Fruit fly (Drosophila melanogaster) whole organism, embryonic: Measurements from ENCODE around the gene obst-B.
A peak's percentile ranks its signal among the peaks of the same experiment; 100 is the strongest.

Experiments
- Aef1 ChIP-seq: fragments of 200-800 bp; sonication (Bioruptor generic); IDR thresholded peaks from 3 replicates; pipeline ENCODE4 v1.3.6; 2022; ENCODE audit warnings: missing biosample characterization, missing genetic modification characterization
- Atf6 ChIP-seq: fragments of 200-800 bp; sonication (Bioruptor generic); IDR thresholded peaks from 2 replicates; pipeline ENCODE4 v1.3.6; 2022; ENCODE audit warnings: missing biosample characterization, missing genetic modification characterization
- CG10462 ChIP-seq: fragments of 200-800 bp; sonication (Bioruptor generic); optimal IDR thresholded peaks from 2 replicates; lab custom pipeline; 2016; ENCODE audit warnings: missing biosample characterization, missing genetic modification characterization
- CG10543 ChIP-seq: fragments of 200-800 bp; sonication (Bioruptor generic); optimal IDR thresholded peaks from 3 replicates; lab custom pipeline; 2017; ENCODE audit warnings: missing biosample characterization, mild to moderate bottlenecking, missing genetic modification characterization, moderate library complexity
- CG10979 ChIP-seq: fragments of 200-800 bp; sonication (Bioruptor generic); optimal IDR thresholded peaks from 2 replicates; lab custom pipeline; 2018; ENCODE audit warnings: missing biosample characterization, mild to moderate bottlenecking, missing genetic modification characterization, moderate library complexity
- CG13296 ChIP-seq: fragments of 200-800 bp; sonication (Bioruptor generic); optimal IDR thresholded peaks from 3 replicates; lab custom pipeline; 2018; ENCODE audit warnings: missing biosample characterization, mild to moderate bottlenecking, missing genetic modification characterization
- CG14441 ChIP-seq: fragments of 200-800 bp; sonication (Bioruptor generic); IDR thresholded peaks from 2 replicates; pipeline ENCODE4 v1.3.6; 2022; ENCODE audit warnings: missing biosample characterization, missing genetic modification characterization
- CG14710 ChIP-seq: fragments of 200-800 bp; sonication (Bioruptor generic); optimal IDR thresholded peaks from 3 replicates; lab custom pipeline; 2019; ENCODE audit warnings: missing biosample characterization, mild to moderate bottlenecking, missing genetic modification characterization, moderate library complexity
- CG16815 ChIP-seq: fragments of 200-800 bp; sonication (Bioruptor generic); optimal IDR thresholded peaks from 3 replicates; lab custom pipeline; 2017; ENCODE audit warnings: missing biosample characterization, mild to moderate bottlenecking, missing genetic modification characterization
- CG17186 ChIP-seq: fragments of 200-800 bp; sonication (Bioruptor generic); optimal IDR thresholded peaks from 3 replicates; lab custom pipeline; 2017; ENCODE audit warnings: missing biosample characterization, missing genetic modification reagents, missing genetic modification characterization
- CG18011 ChIP-seq: fragments of 200-800 bp; sonication (Bioruptor generic); optimal IDR thresholded peaks from 2 replicates; lab custom pipeline; 2017; ENCODE audit warnings: missing biosample characterization, missing genetic modification characterization, mild to moderate bottlenecking, moderate library complexity, missing genotype
- CG18619 ChIP-seq: fragments of 200-800 bp; sonication (Bioruptor generic); optimal IDR thresholded peaks from 3 replicates; lab custom pipeline; 2017; ENCODE audit warnings: missing biosample characterization, mild to moderate bottlenecking, missing genetic modification characterization
- CG2199 ChIP-seq: fragments of 200-800 bp; sonication (Bioruptor generic); IDR thresholded peaks from 3 replicates; pipeline ENCODE4 v1.3.6; 2022; ENCODE audit warnings: missing biosample characterization, missing genetic modification characterization
- CG30431 ChIP-seq: fragments of 200-800 bp; sonication (Bioruptor generic); optimal IDR thresholded peaks from 2 replicates; lab custom pipeline; 2017; ENCODE audit warnings: missing biosample characterization, missing genetic modification characterization
- CG3995 ChIP-seq: fragments of 200-800 bp; sonication (Bioruptor generic); optimal IDR thresholded peaks from 3 replicates; lab custom pipeline; 2016; ENCODE audit warnings: missing biosample characterization, missing genetic modification characterization
- CG4730 ChIP-seq: fragments of 200-800 bp; sonication (Bioruptor generic); IDR thresholded peaks from 2 replicates; pipeline ENCODE4 v1.3.6; 2022; ENCODE audit warnings: missing biosample characterization, missing genetic modification characterization
- CG6272 ChIP-seq: fragments of 200-800 bp; sonication (Bioruptor generic); IDR thresholded peaks from 2 replicates; pipeline ENCODE4 v1.3.6; 2022; ENCODE audit warnings: missing biosample characterization, missing genetic modification characterization
- CG8089 ChIP-seq: fragments of 200-800 bp; sonication (Bioruptor generic); optimal IDR thresholded peaks from 3 replicates; lab custom pipeline; 2016; ENCODE audit warnings: missing biosample characterization, missing genetic modification characterization
- CoRest ChIP-seq: fragments of 200-800 bp; sonication (Bioruptor generic); optimal IDR thresholded peaks from 3 replicates; lab custom pipeline; 2018; ENCODE audit warnings: missing biosample characterization, mild to moderate bottlenecking, missing genetic modification characterization, moderate library complexity
- Dp ChIP-seq: fragments of 200-800 bp; sonication (Bioruptor generic); optimal IDR thresholded peaks from 2 replicates; lab custom pipeline; 2018; ENCODE audit warnings: missing biosample characterization, mild to moderate bottlenecking, missing genetic modification characterization, moderate library complexity
- Fer2 ChIP-seq: fragments of 200-800 bp; sonication (Bioruptor generic); optimal IDR thresholded peaks from 2 replicates; lab custom pipeline; 2018; ENCODE audit warnings: missing biosample characterization, mild to moderate bottlenecking, missing genetic modification characterization, moderate library complexity
- HLHmδ ChIP-seq: fragments of 200-800 bp; sonication (Bioruptor generic); optimal IDR thresholded peaks from 2 replicates; lab custom pipeline; 2018; ENCODE audit warnings: missing biosample characterization, mild to moderate bottlenecking, missing genetic modification characterization, moderate library complexity
- Hr3 ChIP-seq: fragments of 200-800 bp; sonication (Bioruptor generic); optimal IDR thresholded peaks from 3 replicates; lab custom pipeline; 2016; ENCODE audit warnings: missing biosample characterization, missing genetic modification characterization
- Hr51 ChIP-seq, 2 experiments: fragments of 200-800 bp; sonication (Bioruptor generic); optimal IDR thresholded peaks; 2 replicates in 1 of 2; 3 replicates in 1 of 2; lab custom pipeline; 2016 to 2018; ENCODE audit warnings: missing biosample characterization in 2 of 2, missing genetic modification characterization in 2 of 2, mild to moderate bottlenecking in 1 of 2, moderate library complexity in 1 of 2
- Meics ChIP-seq: fragments of 200-800 bp; sonication (Bioruptor generic); optimal IDR thresholded peaks from 2 replicates; lab custom pipeline; 2017; ENCODE audit warnings: missing biosample characterization, mild to moderate bottlenecking, missing genetic modification characterization
- Nf-YC ChIP-seq: fragments of 200-800 bp; optimal IDR thresholded peaks from 3 replicates; lab custom pipeline; 2019; ENCODE audit warnings: missing biosample characterization, mild to moderate bottlenecking, missing genetic modification characterization, moderate library complexity
- Ptx1 ChIP-seq: fragments of 200-800 bp; sonication (Bioruptor generic); IDR thresholded peaks from 2 replicates; pipeline ENCODE4 v1.3.6; 2022; ENCODE audit warnings: missing biosample characterization, missing genetic modification characterization
- Sry-δ ChIP-seq: fragments of 200-800 bp; sonication (Bioruptor generic); optimal IDR thresholded peaks from 2 replicates; lab custom pipeline; 2016; ENCODE audit warnings: missing biosample characterization, missing genetic modification characterization
- ab ChIP-seq: fragments of 200-800 bp; sonication (Bioruptor generic); optimal IDR thresholded peaks from 2 replicates; lab custom pipeline; 2016; ENCODE audit warnings: missing biosample characterization, missing genetic modification characterization
- chinmo ChIP-seq: fragments of 200-800 bp; sonication (Bioruptor generic); IDR thresholded peaks from 4 replicates; pipeline ENCODE4 v1.3.6; 2022; ENCODE audit warnings: missing biosample characterization, missing genetic modification characterization; ENCODE audit not compliant: partially characterized antibody
- chm ChIP-seq: fragments of 200-800 bp; sonication (Bioruptor generic); IDR thresholded peaks from 2 replicates; pipeline ENCODE4 v1.3.6; 2022; ENCODE audit warnings: missing biosample characterization, missing genetic modification characterization
- cwo ChIP-seq: fragments of 200-800 bp; sonication (Bioruptor generic); optimal IDR thresholded peaks from 3 replicates; lab custom pipeline; 2017; ENCODE audit warnings: missing biosample characterization, missing genetic modification characterization, mild to moderate bottlenecking, moderate library complexity, missing genetic modification reagents
- dan ChIP-seq: fragments of 200-800 bp; sonication (Bioruptor generic); IDR thresholded peaks from 2 replicates; pipeline ENCODE4 v1.3.6; 2022; ENCODE audit warnings: missing biosample characterization, missing genetic modification characterization
- esg ChIP-seq: fragments of 200-800 bp; sonication (Bioruptor generic); conservative IDR thresholded peaks from 2 replicates; pipeline ENCODE4 v1.3.6; 2022; ENCODE audit warnings: missing biosample characterization, missing genetic modification characterization
- fd96Cb ChIP-seq: fragments of 200-800 bp; sonication (Bioruptor generic); optimal IDR thresholded peaks from 2 replicates; lab custom pipeline; 2018; ENCODE audit warnings: missing biosample characterization, mild to moderate bottlenecking, missing genetic modification characterization, moderate library complexity
- gcm2 ChIP-seq: fragments of 200-800 bp; sonication (Bioruptor generic); optimal IDR thresholded peaks from 2 replicates; lab custom pipeline; 2016; ENCODE audit warnings: missing biosample characterization, missing genetic modification characterization
- gro ChIP-seq: fragments of 200-800 bp; sonication (Bioruptor generic); optimal IDR thresholded peaks from 2 replicates; lab custom pipeline; 2016; ENCODE audit warnings: missing biosample characterization, missing genetic modification characterization
- hbn ChIP-seq: fragments of 200-800 bp; sonication (Bioruptor generic); IDR thresholded peaks from 2 replicates; pipeline ENCODE4 v1.3.6; 2022; ENCODE audit warnings: missing biosample characterization, missing genetic modification characterization; ENCODE audit not compliant: partially characterized antibody
- hth ChIP-seq: fragments of >200 bp; optimal IDR thresholded peaks from 2 replicates; lab custom pipeline; 2017; ENCODE audit warnings: inconsistent platforms
- jigr1 ChIP-seq: fragments of 200-800 bp; sonication (Bioruptor generic); IDR thresholded peaks from 3 replicates; pipeline ENCODE4 v1.3.6; 2022; ENCODE audit warnings: missing biosample characterization, missing genetic modification characterization
- jumu ChIP-seq: fragments of 200-800 bp; sonication (Bioruptor generic); optimal IDR thresholded peaks from 3 replicates; lab custom pipeline; 2016; ENCODE audit warnings: missing biosample characterization, missing genetic modification characterization
- kay ChIP-seq: fragments of 200-800 bp; sonication (Bioruptor generic); optimal IDR thresholded peaks from 2 replicates; lab custom pipeline; 2016; ENCODE audit warnings: missing biosample characterization, missing genetic modification characterization
- lola ChIP-seq, 3 experiments: fragments of >200 bp in 2 of 3; fragments of 200-800 bp in 1 of 3; sonication (Bioruptor generic) in 1 of 3; optimal IDR thresholded peaks; 2 replicates each; lab custom pipeline; 2017 to 2019; ENCODE audit warnings: missing biosample characterization in 3 of 3, missing genetic modification characterization in 3 of 3, mild to moderate bottlenecking in 1 of 3, moderate library complexity in 1 of 3
- nerfin-2 ChIP-seq: fragments of 200-800 bp; sonication (Bioruptor generic); IDR thresholded peaks from 2 replicates; pipeline ENCODE4 v1.3.6; 2022; ENCODE audit warnings: missing biosample characterization, missing genetic modification characterization; ENCODE audit not compliant: partially characterized antibody
- pros ChIP-seq: fragments of 200-800 bp; sonication (Bioruptor generic); optimal IDR thresholded peaks from 3 replicates; lab custom pipeline; 2019; ENCODE audit warnings: missing biosample characterization, mild to moderate bottlenecking, missing genetic modification characterization, moderate library complexity
- repo ChIP-seq: fragments of 200-800 bp; sonication (Bioruptor generic); optimal IDR thresholded peaks from 2 replicates; lab custom pipeline; 2016; ENCODE audit warnings: missing biosample characterization, missing genetic modification characterization
- slou ChIP-seq: fragments of 200-800 bp; sonication (Bioruptor generic); optimal IDR thresholded peaks from 3 replicates; lab custom pipeline; 2016; ENCODE audit warnings: missing biosample characterization, missing genetic modification characterization
- sob ChIP-seq: fragments of 200-800 bp; sonication (Bioruptor generic); IDR thresholded peaks from 2 replicates; pipeline ENCODE4 v1.3.6; 2022; ENCODE audit warnings: missing biosample characterization, missing genetic modification characterization
- tna ChIP-seq: fragments of 200-800 bp; sonication (Bioruptor generic); IDR thresholded peaks from 2 replicates; pipeline ENCODE4 v1.3.6; 2022; ENCODE audit warnings: missing biosample characterization, missing genetic modification characterization; ENCODE audit not compliant: partially characterized antibody
- tx ChIP-seq: fragments of 200-800 bp; sonication (Bioruptor generic); optimal IDR thresholded peaks from 2 replicates; lab custom pipeline; 2016; ENCODE audit warnings: missing biosample characterization, missing genetic modification characterization

obst-B gene

dm6 chr2L:10003593-10003992 is 28.9 kb upstream of the obst-B start, which contains the start of gene Ndf:
Gene Ndf, plus strand, starts transcription at chr2L:10003832.
- TF ChIP-seq jigr1 (GFP tag; lab: Robert Waterston, UW), result peak; percentile 53; the same call in 1 of the 3 replicates
- peak; percentile 63 for TF ChIP-seq Meics (GFP tag; lab: Kevin White, UChicago)
- peak; percentile 54 for TF ChIP-seq CoRest
- TF ChIP-seq Ptx1 (GFP tag; lab: Robert Waterston, UW), result peak; percentile 60
- TF ChIP-seq Fer2 (tag; lab: Kevin White, UChicago), result no peak
- peak; percentile 4 for TF ChIP-seq CG16815
- peak; percentile 48 for TF ChIP-seq Dp (GFP tag; lab: Kevin White, UChicago)
- no peak for TF ChIP-seq pros (GFP tag; lab: Kevin White, UChicago)
- TF ChIP-seq Sry-δ (GFP tag; lab: Kevin White, UChicago), result peak; percentile 86
- TF ChIP-seq CG30431 (GFP tag; lab: Kevin White, UChicago), result peak; percentile 32
- TF ChIP-seq CG2199, result peak; percentile 79
- TF ChIP-seq CG4730, result peak; percentile 51
- TF ChIP-seq gro (GFP tag; lab: Kevin White, UChicago), result peak; percentile 60
- TF ChIP-seq Aef1 (GFP tag; lab: Robert Waterston, UW), result peak; percentile 53
- peak; percentile 31 for TF ChIP-seq cwo (GFP tag; lab: Kevin White, UChicago)
- TF ChIP-seq CG14441, result peak; percentile 38; the same call in 1 of the 2 replicates
- TF ChIP-seq HLHmδ (GFP tag; lab: Kevin White, UChicago), result peak; percentile 73
- TF ChIP-seq fd96Cb (tag; lab: Kevin White, UChicago), result peak; percentile 21
- no peak for TF ChIP-seq ab (GFP tag; lab: Kevin White, UChicago)
- TF ChIP-seq chm (GFP tag; lab: Robert Waterston, UW), result peak; percentile 87
- peak; percentile 59 for TF ChIP-seq CG6272 (GFP tag; lab: Robert Waterston, UW)
- TF ChIP-seq sob (GFP tag; lab: Robert Waterston, UW), result peak; percentile 76
- TF ChIP-seq CG13296, result peak; percentile 61
- TF ChIP-seq gcm2, result peak; percentile 18
- peak; percentile 76 for TF ChIP-seq CG14710
- peak; percentile 59 for TF ChIP-seq tna (GFP tag; lab: Robert Waterston, UW)
- TF ChIP-seq CG8089 (GFP tag; lab: Kevin White, UChicago), result peak; percentile 31
- TF ChIP-seq CG17186, result peak; percentile 76
- TF ChIP-seq chinmo (GFP tag; lab: Robert Waterston, UW), result peak; percentile 51; the same call in 1 of the 4 replicates
- peak; percentile 45 for TF ChIP-seq Hr3 (GFP tag; lab: Kevin White, UChicago)
- peak; percentile 74 for TF ChIP-seq hbn (GFP tag; lab: Robert Waterston, UW)
- peak in 1 of 3 experiments; percentile 46 for TF ChIP-seq lola (GFP tag; optimal IDR thresholded peaks at IDR 0.05; lab: Kevin White, UChicago)
- TF ChIP-seq dan, result no peak
- TF ChIP-seq Atf6 (GFP tag; lab: Robert Waterston, UW), result peak; percentile 66
- no peak for TF ChIP-seq hth (lab: Kevin White, UChicago)
- peak; percentile 61 for TF ChIP-seq kay (GFP tag; lab: Kevin White, UChicago)
- peak; percentile 30; the same call in 1 of the 2 replicates for TF ChIP-seq nerfin-2
- TF ChIP-seq CG10543 (GFP tag; lab: Kevin White, UChicago), result peak; percentile 56
- peak; percentile 46 for TF ChIP-seq CG10979 (tag; lab: Kevin White, UChicago)
- no peak; the same call in 1 of the 2 replicates for TF ChIP-seq esg (GFP tag; lab: Robert Waterston, UW)
- TF ChIP-seq CG18619 (GFP tag; lab: Kevin White, UChicago), result peak; percentile 46
- TF ChIP-seq CG18011, result no peak
- TF ChIP-seq CG3995 (GFP tag; lab: Kevin White, UChicago), result peak; percentile 47
- TF ChIP-seq Nf-YC (tag; lab: Kevin White, UChicago), result peak; percentile 57
- peak; percentile 20 for TF ChIP-seq slou (GFP tag; lab: Kevin White, UChicago)
- TF ChIP-seq jumu (GFP tag; lab: Kevin White, UChicago), result peak; percentile 33
- no peak for TF ChIP-seq CG10462 (GFP tag; lab: Kevin White, UChicago)
- peak; percentile 43 to 62 for TF ChIP-seq Hr51 (GFP tag; optimal IDR thresholded peaks at IDR 0.05; lab: Kevin White, UChicago)
- TF ChIP-seq repo (GFP tag; lab: Kevin White, UChicago), result peak; percentile 41
- TF ChIP-seq tx (GFP tag; lab: Kevin White, UChicago), result peak; percentile 41
